Worm (Caenorhabditis elegans): ENCODE results near the gene cku-70.
A peak's percentile ranks its signal among the peaks of the same experiment; 100 is the strongest.

cku-70 gene

ce11 chrIII:11206875-11207274 is 52.2 kb downstream of the cku-70 start:
- TF ChIP-seq elt-3 (tag; optimal IDR thresholded peaks at IDR 0.05) = no peak
- peak; percentile 14 for TF ChIP-seq lin-39 (tag; optimal IDR thresholded peaks at IDR 0.05)
- TF ChIP-seq elt-1 (tag; optimal IDR thresholded peaks at IDR 0.05) = no peak
- peak; percentile 57 for TF ChIP-seq egl-5 (tag; optimal IDR thresholded peaks at IDR 0.05)
- no peak for TF ChIP-seq nhr-67 (tag; optimal IDR thresholded peaks at IDR 0.05)
- no peak for TF ChIP-seq nhr-23 (tag; optimal IDR thresholded peaks at IDR 0.05)
- TF ChIP-seq ceh-82 (tag; optimal IDR thresholded peaks at IDR 0.05) = no peak
- no peak for TF ChIP-seq sea-2 (GFP tag; optimal IDR thresholded peaks at IDR 0.05)
- no peak for TF ChIP-seq unc-62 (GFP tag; optimal IDR thresholded peaks at IDR 0.05)
- TF ChIP-seq ceh-9 (tag; optimal IDR thresholded peaks at IDR 0.05) = no peak
- TF ChIP-seq fkh-2 (tag; optimal IDR thresholded peaks at IDR 0.05) = no peak

- TF ChIP-seq nhr-43 (tag; optimal IDR thresholded peaks at IDR 0.05; ENCODE audit: poor library complexity, severe bottlenecking) = no peak
- TF ChIP-seq ceh-16 (tag; optimal IDR thresholded peaks at IDR 0.05) = no peak
- TF ChIP-seq ztf-4 (tag; optimal IDR thresholded peaks at IDR 0.05) = no peak
- no peak for TF ChIP-seq hmg-11 (tag; optimal IDR thresholded peaks at IDR 0.05)
- no peak for TF ChIP-seq pha-4 (tag; optimal IDR thresholded peaks at IDR 0.05)
- no peak for TF ChIP-seq ztf-11 (tag; optimal IDR thresholded peaks at IDR 0.05)
- no peak for TF ChIP-seq nhr-11 (tag; optimal IDR thresholded peaks at IDR 0.05)
- TF ChIP-seq pqm-1 (tag; optimal IDR thresholded peaks at IDR 0.05) = no peak
- no peak for TF ChIP-seq tbx-2 (tag; optimal IDR thresholded peaks at IDR 0.05)
- no peak for TF ChIP-seq nhr-237 (tag; optimal IDR thresholded peaks at IDR 0.05)
- no peak for TF ChIP-seq mdl-1 (tag; optimal IDR thresholded peaks at IDR 0.05)
- TF ChIP-seq aly-2 (tag; optimal IDR thresholded peaks at IDR 0.05) = no peak
- no peak for TF ChIP-seq nhr-76 (tag; optimal IDR thresholded peaks at IDR 0.05)
- no peak for TF ChIP-seq elt-3 (tag; optimal IDR thresholded peaks at IDR 0.05)
- TF ChIP-seq zag-1 (tag; optimal IDR thresholded peaks at IDR 0.05) = no peak
- TF ChIP-seq nhr-25 (tag; optimal IDR thresholded peaks at IDR 0.05) = no peak
- TF ChIP-seq eor-1 (tag; optimal IDR thresholded peaks at IDR 0.05) = no peak
- no peak for TF ChIP-seq ceh-28 (tag; optimal IDR thresholded peaks at IDR 0.05)
- TF ChIP-seq skn-1 (tag; optimal IDR thresholded peaks at IDR 0.05) = no peak
- no peak for TF ChIP-seq lsy-12 (tag; optimal IDR thresholded peaks at IDR 0.05)
Measured at ce11 chrIII:11207825-11208224, 53.2 kb downstream of the cku-70 start.

DNA sequence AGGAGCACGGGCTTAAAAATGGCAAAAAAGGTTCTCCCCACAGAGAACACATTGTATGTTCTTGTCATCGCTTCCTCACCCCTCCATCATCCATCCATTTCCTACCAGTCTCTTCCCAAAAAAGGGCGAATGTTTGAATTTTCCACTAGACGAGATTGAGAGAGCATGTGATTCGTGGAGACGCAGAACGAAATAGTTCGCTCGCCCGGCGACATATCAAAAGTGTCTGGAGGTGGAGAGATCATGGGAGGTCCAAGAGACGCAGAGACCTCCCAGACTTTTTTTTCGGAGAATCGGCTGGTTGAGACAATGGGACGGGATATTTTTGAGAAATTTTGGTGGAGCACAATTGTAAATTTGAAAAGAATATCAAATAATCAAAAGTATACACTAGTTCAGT is 53.7 kb downstream of the cku-70 start:
- peak; percentile 52 for TF ChIP-seq hmg-11 (tag; optimal IDR thresholded peaks at IDR 0.05)
- TF ChIP-seq lin-39 (tag; optimal IDR thresholded peaks at IDR 0.05) = no peak
